Worm (Caenorhabditis elegans) whole organism, late embryonic: ENCODE results near the gene C29A12.6.

Source experiments
- K02D7.2 ChIP-seq: sonication (generic microtip); optimal IDR thresholded peaks from 2 replicates; lab custom pipeline; 2017; ENCODE audit warnings: mild to moderate bottlenecking, missing genetic modification characterization, missing compliant biosample characterization
- ceh-19 ChIP-seq: fragments of 200-800 bp; sonication (Bioruptor generic); optimal IDR thresholded peaks from 2 replicates; lab custom pipeline; 2018; ENCODE audit warnings: mild to moderate bottlenecking, missing genetic modification characterization, missing compliant biosample characterization
- dve-1 ChIP-seq: sonication (generic microtip); optimal IDR thresholded peaks from 2 replicates; lab custom pipeline; 2017; ENCODE audit warnings: antibody characterized with exemption, mild to moderate bottlenecking, missing genetic modification characterization, missing compliant biosample characterization
- fkh-10 ChIP-seq: fragments of 150-350 bp; optimal IDR thresholded peaks from 2 replicates; lab custom pipeline; 2014; ENCODE audit warnings: missing biosample characterization, missing genetic modification reagents, missing genetic modification characterization
- nfya-1 ChIP-seq: sonication (generic microtip); optimal IDR thresholded peaks from 2 replicates; lab custom pipeline; 2017; ENCODE audit warnings: missing genetic modification characterization, mild to moderate bottlenecking, missing compliant biosample characterization, antibody characterized with exemption, moderate library complexity
- nhr-11 ChIP-seq: fragments of 150-350 bp; optimal IDR thresholded peaks from 2 replicates; lab custom pipeline; 2014; ENCODE audit warnings: missing biosample characterization, missing genetic modification characterization
- npax-4 ChIP-seq: sonication (generic microtip); optimal IDR thresholded peaks from 2 replicates; lab custom pipeline; 2016; ENCODE audit warnings: missing genetic modification characterization, missing compliant biosample characterization
- unc-55 ChIP-seq: sonication (generic microtip); optimal IDR thresholded peaks from 2 replicates; lab custom pipeline; 2017; ENCODE audit warnings: missing biosample characterization, missing genetic modification reagents, missing genetic modification characterization

Gene C29A12.6

ce11 chrV:10901125-10901524 lies 54.1 kb downstream of the C29A12.6 start, which contains the start of gene spp-16:
Gene spp-16, minus strand, starts transcription at chrV:10901303.
- no peak for TF ChIP-seq fkh-10 (GFP tag; lab: Kevin White, UChicago)
- TF ChIP-seq dve-1 (tag; lab: Kevin White, UChicago) = no peak
- TF ChIP-seq ceh-19 (GFP tag; lab: Kevin White, UChicago) = no peak
- TF ChIP-seq nhr-11 (tag; lab: Kevin White, UChicago) = no peak
- no peak for TF ChIP-seq nfya-1 (tag; lab: Kevin White, UChicago)
- no peak for TF ChIP-seq npax-4
- no peak for TF ChIP-seq K02D7.2 (tag; lab: Kevin White, UChicago)
- no peak for TF ChIP-seq unc-55
